Worm (Caenorhabditis elegans): ENCODE results near the gene cyn-1.

- TF ChIP-seq W03F9.2 (tag; optimal IDR thresholded peaks at IDR 0.05) (no peak), him-1 (tag; optimal IDR thresholded peaks at IDR 0.05) (no peak), dao-5 (tag; optimal IDR thresholded peaks at IDR 0.05) (no peak)
These were observed 36.6 kb upstream of the cyn-1 start, which contains the start of gene F47B8.13 for ce11 chrV:14319101-14319781.
